Worm (Caenorhabditis elegans) whole organism, midembryonic: ENCODE data around the gene ZK809.8.

ENCODE experiments used
- T22C8.4 ChIP-seq: fragments of 200-800 bp; sonication (Bioruptor generic); IDR thresholded peaks from 2 replicates; pipeline ENCODE4 v1.3.6; 2022; ENCODE audit warnings: missing genetic modification characterization, missing compliant biosample characterization
- cog-1 ChIP-seq: sonication (generic microtip); optimal IDR thresholded peaks from 2 replicates; lab custom pipeline; 2016; ENCODE audit warnings: missing genetic modification characterization, missing compliant biosample characterization
- flt-1 ChIP-seq: fragments of 200-800 bp; sonication (Bioruptor generic); IDR thresholded peaks from 2 replicates; pipeline ENCODE4 v1.3.6; 2022; ENCODE audit warnings: missing genetic modification characterization, missing compliant biosample characterization
- klf-2 ChIP-seq: fragments of 200-800 bp; sonication (Bioruptor generic); conservative IDR thresholded peaks from 2 replicates; pipeline ENCODE4 v1.3.6; 2022; ENCODE audit warnings: missing genetic modification reagents, missing genetic modification characterization, missing compliant biosample characterization
- med-1 ChIP-seq: sonication (generic microtip); optimal IDR thresholded peaks from 2 replicates; lab custom pipeline; 2017; ENCODE audit warnings: missing genetic modification characterization, mild to moderate bottlenecking, missing compliant biosample characterization, antibody characterized with exemption, missing genetic modification reagents; ENCODE audit not compliant: insufficient read depth
- ref-1 ChIP-seq: fragments of 200-800 bp; sonication (Bioruptor generic); conservative IDR thresholded peaks from 2 replicates; pipeline ENCODE4 v1.3.6; 2022; ENCODE audit warnings: missing genetic modification reagents, missing genetic modification characterization, missing compliant biosample characterization
- tab-1 ChIP-seq: fragments of 200-800 bp; sonication (Bioruptor generic); IDR thresholded peaks from 2 replicates; pipeline ENCODE4 v1.3.6; 2022; ENCODE audit warnings: missing genetic modification characterization, missing compliant biosample characterization
- ztf-23 ChIP-seq: fragments of 200-800 bp; sonication (Bioruptor generic); IDR thresholded peaks from 2 replicates; pipeline ENCODE4 v1.3.6; 2022; ENCODE audit warnings: missing genetic modification reagents, missing genetic modification characterization, missing compliant biosample characterization
- ztf-29 ChIP-seq: fragments of 200-800 bp; sonication (Bioruptor generic); IDR thresholded peaks from 2 replicates; pipeline ENCODE4 v1.3.6; 2022; ENCODE audit warnings: missing genetic modification reagents, missing genetic modification characterization, missing compliant biosample characterization

Gene ZK809.8

DNA sequence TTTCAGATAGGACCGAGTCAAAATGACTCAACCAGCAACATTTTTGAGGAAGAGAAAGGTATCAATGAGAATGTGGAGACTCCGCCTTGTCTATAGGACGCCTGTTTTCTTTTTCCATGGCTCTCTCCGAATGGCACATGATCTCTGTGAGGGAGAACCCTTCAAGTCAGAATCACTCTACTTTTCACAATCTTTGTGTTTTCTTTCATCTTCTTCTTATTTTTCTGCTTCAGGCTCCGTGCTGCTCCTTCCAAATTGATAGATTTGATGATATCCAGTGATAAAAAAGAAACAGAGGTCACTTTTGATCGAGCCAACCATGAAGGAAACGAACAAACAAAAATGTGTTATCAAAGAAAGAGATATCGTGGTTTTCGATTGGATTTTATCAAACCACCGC, at the start of gene ZK809.8:
Gene ZK809.8 (minus strand): TSS at position 34 of the 400 bp plus-strand sequence.
- TF ChIP-seq ref-1 (GFP tag; lab: Robert Waterston, UW) (no peak), ztf-23 (GFP tag; lab: Robert Waterston, UW) (no peak), klf-2 (GFP tag; lab: Robert Waterston, UW) (no peak), tab-1 (GFP tag; lab: Robert Waterston, UW) (no peak), ztf-29 (GFP tag; lab: Robert Waterston, UW) (no peak), med-1 (GFP tag; lab: Kevin White, UChicago) (no peak), T22C8.4 (no peak), cog-1 (tag; lab: Kevin White, UChicago) (no peak), flt-1 (no peak)

DNA sequence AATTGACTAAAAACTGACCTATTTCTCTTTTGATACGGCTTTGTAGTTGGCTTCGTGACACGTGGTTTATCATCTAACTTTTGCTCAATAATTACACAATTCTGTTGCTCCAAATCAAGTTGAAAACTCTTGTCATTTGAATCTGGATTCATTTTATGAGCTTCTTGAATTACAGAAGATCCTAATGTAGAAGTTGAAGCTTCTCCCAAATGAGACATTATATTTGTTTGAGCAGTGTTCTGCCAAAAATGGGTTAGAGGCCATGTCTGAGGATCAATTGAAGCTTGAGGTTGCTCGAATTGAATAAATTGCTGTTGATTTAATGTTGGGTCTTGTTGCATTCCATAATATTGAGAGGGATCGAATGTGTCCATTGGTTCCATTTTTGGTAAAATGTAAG, 48.6 kb upstream of the ZK809.8 start:
- no peak for TF ChIP-seq tab-1 (GFP tag; lab: Robert Waterston, UW)
- TF ChIP-seq ref-1 (GFP tag; lab: Robert Waterston, UW) = no peak
- no peak for TF ChIP-seq flt-1

DNA sequence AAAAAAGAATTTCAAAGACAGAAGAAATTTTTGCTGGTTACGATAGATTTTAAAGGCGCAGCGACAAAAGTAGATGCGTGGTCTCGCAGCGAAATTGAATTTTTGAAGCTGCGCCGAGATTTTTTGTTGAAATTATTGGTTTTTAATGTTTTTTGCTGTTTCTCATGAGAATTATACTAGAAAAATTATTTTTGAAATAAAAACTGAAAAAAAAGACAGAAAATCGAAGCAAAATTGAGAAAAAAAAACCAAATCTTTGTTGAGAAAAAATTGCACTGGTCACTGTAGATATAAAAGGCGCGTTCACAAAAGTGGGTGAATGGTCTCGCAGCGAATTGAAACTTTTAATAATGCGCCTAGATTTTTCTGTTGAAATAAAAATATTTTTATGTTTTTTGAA, 46.8 kb upstream of the ZK809.8 start:
- TF ChIP-seq ztf-23 (GFP tag; lab: Robert Waterston, UW) (no peak), ref-1 (GFP tag; lab: Robert Waterston, UW) (no peak), T22C8.4 (no peak), klf-2 (GFP tag; lab: Robert Waterston, UW) (no peak), ztf-29 (GFP tag; lab: Robert Waterston, UW) (no peak), flt-1 (no peak), cog-1 (tag; lab: Kevin White, UChicago) (no peak), med-1 (GFP tag; lab: Kevin White, UChicago) (no peak), tab-1 (GFP tag; lab: Robert Waterston, UW) (no peak)

DNA sequence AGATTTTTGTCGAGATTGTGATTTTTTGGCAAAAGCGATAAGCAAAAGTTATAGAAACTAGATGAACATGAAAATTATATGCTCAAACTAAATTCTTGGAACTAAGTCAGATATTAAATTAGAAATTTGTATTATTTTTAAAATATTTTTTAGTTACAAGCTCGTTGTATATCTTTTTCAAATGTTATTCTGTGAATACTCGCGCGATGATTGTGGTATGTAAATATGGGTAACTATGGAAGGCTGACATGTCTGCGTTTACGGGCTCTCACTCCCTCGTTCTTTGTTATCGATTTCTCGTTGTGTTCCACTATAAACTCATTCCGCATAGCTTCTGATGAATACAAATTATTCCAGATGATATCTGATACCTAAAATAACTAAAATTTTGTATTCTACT, 45.3 kb upstream of the ZK809.8 start, which contains the start of gene ZK792.7:
Gene ZK792.7 (plus strand): TSS at position 301 of the 400 bp plus-strand sequence.
- TF ChIP-seq klf-2 (GFP tag; lab: Robert Waterston, UW) (no peak), med-1 (GFP tag; lab: Kevin White, UChicago) (no peak), ref-1 (GFP tag; lab: Robert Waterston, UW) (no peak), flt-1 (no peak), T22C8.4 (no peak), ztf-29 (GFP tag; lab: Robert Waterston, UW) (no peak), cog-1 (tag; lab: Kevin White, UChicago) (no peak), tab-1 (GFP tag; lab: Robert Waterston, UW) (no peak), ztf-23 (GFP tag; lab: Robert Waterston, UW) (no peak)

DNA sequence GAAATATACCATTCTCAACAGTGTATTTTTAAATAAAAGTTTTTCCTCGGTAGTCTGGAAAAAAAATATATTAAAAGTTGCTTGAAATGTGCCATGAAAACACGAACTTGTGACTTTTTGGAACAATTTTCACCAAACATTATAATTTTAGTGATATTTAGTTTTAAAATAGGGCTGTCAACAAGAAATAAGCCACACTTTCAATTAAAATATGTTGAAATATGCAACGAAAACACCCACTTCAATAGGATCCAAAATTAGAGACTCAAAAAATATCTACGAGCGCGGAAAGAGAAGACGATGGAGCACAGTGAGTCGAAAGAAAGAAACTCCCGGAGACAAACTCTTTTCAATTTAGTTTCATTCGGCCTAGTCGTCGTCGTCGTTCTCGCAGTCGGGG, 44.6 kb upstream of the ZK809.8 start, which contains the start of gene ZK792.12:
Gene ZK792.12 (plus strand): TSS at position 301 of the 400 bp plus-strand sequence.
- no peak for TF ChIP-seq flt-1
- TF ChIP-seq ztf-29 (GFP tag; lab: Robert Waterston, UW) = no peak
- no peak for TF ChIP-seq tab-1 (GFP tag; lab: Robert Waterston, UW)
- no peak for TF ChIP-seq med-1 (GFP tag; lab: Kevin White, UChicago)
- TF ChIP-seq ref-1 (GFP tag; lab: Robert Waterston, UW) = no peak
- TF ChIP-seq T22C8.4 = no peak

DNA sequence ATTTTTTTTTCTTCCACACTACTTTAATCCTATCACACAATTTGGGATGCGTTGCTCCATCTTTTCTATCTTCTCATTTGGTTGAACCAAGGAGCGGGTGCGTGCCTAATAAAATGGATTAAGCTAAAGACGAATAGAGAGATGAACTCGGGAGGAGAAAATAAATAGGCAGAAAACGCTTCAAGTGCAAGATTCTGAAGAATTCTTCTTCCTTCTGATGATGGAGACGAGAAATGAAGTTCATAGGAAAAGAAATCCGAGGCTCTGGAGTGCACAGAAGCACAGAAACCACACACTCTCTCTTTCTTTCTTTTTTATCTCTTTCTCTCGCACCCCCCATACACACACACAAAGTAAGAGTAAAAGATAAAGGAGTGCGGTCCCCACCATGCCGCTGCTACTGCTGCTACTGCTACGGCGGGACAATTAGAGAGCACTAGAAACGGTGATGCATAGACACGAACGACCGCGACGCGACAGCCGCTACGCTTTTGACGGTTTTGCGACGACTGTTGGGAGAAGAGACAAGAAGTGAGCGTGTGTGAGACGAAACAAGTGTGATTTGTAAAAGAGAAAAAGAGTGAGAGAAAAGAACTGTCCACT, 43.3 kb upstream of the ZK809.8 start:
- 0 out of 2 replicates have a peak, but pooled peaks have one; percentile 66 for TF ChIP-seq flt-1
- TF ChIP-seq ztf-23 (GFP tag; lab: Robert Waterston, UW) = 0 out of 2 replicates have a peak, but pooled peaks have one; percentile 14
- no peak for TF ChIP-seq tab-1 (GFP tag; lab: Robert Waterston, UW)
- no peak for TF ChIP-seq ref-1 (GFP tag; lab: Robert Waterston, UW)
- TF ChIP-seq cog-1 (tag; lab: Kevin White, UChicago) = peak; percentile 52
- no peak for TF ChIP-seq med-1 (GFP tag; lab: Kevin White, UChicago)
- TF ChIP-seq T22C8.4 = no peak
- peak; percentile 10; the same call in 1 of the 2 replicates for TF ChIP-seq ztf-29 (GFP tag; lab: Robert Waterston, UW)
- TF ChIP-seq klf-2 (GFP tag; lab: Robert Waterston, UW) = no peak

DNA sequence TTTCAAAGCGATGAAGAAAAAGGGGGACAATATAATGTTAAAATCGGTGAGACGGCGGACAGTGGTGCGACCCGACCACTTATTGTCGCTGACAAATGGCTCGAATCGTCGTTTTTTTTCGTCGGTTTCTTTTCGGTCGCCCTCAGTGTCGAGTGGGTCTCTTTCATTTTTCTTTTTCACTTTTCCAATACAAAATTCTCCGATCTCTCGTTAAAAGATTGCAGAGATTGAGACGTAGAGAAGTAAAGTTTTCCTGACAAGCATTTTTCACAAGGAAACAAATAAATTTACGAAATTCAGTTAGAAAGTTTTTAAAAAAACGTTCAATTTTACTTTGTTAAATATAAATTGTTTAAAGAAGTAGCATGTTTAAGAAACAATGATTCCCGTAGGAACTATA, 42.7 kb upstream of the ZK809.8 start:
- TF ChIP-seq cog-1 (tag; lab: Kevin White, UChicago) = no peak
- no peak for TF ChIP-seq flt-1
- no peak for TF ChIP-seq ztf-23 (GFP tag; lab: Robert Waterston, UW)
- no peak for TF ChIP-seq ztf-29 (GFP tag; lab: Robert Waterston, UW)
- TF ChIP-seq klf-2 (GFP tag; lab: Robert Waterston, UW) = no peak
- no peak for TF ChIP-seq T22C8.4
- TF ChIP-seq tab-1 (GFP tag; lab: Robert Waterston, UW) = no peak
- no peak for TF ChIP-seq ref-1 (GFP tag; lab: Robert Waterston, UW)
- TF ChIP-seq med-1 (GFP tag; lab: Kevin White, UChicago) = no peak

DNA sequence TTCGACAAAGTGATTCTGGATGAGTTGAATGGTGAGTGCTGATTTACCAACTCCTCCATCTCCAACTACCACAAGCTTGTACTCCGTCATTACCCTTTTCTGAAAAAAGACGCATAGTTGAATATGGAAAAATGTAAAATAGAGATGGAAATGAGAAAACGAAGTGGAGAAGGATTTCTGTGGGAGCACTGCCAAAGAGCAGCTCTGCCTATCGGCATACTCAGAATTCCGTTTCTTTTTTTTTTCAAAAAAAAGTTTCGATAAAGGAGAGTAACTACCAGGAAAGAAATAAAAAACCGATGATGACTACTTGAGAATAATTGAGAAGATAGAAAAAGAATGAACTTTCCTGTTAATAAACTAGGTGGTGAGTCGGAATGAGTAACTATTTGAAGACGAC, 42.1 kb upstream of the ZK809.8 start, which contains the start of gene let-60:
Gene let-60 (minus strand): TSS at position 101 of the 400 bp plus-strand sequence.
- no peak for TF ChIP-seq ztf-23 (GFP tag; lab: Robert Waterston, UW)
- TF ChIP-seq med-1 (GFP tag; lab: Kevin White, UChicago) = no peak
- TF ChIP-seq flt-1 = no peak
- TF ChIP-seq klf-2 (GFP tag; lab: Robert Waterston, UW) = no peak
- no peak for TF ChIP-seq cog-1 (tag; lab: Kevin White, UChicago)
- no peak for TF ChIP-seq ref-1 (GFP tag; lab: Robert Waterston, UW)
- no peak for TF ChIP-seq tab-1 (GFP tag; lab: Robert Waterston, UW)
- TF ChIP-seq T22C8.4 = no peak
- no peak for TF ChIP-seq ztf-29 (GFP tag; lab: Robert Waterston, UW)

DNA sequence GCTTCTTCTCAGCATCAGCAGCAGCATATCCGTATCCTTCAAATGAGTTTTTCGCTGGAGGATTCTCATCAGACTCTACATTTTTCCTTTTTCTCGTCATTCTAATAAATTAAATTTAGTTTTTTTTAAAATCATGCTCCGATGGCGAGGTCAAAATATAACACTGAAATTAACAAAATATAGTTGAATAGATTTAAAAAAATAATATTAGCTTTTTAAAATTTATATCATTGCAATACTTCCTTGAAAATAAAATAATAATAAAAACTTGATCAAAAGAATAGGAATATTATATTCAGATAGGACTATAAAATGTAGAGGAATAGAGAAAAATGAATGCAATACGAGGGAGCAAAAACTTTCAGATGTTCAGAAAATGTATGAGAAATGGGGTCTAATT, 39.2 kb upstream of the ZK809.8 start, which contains the start of gene ZK792.5:
Gene ZK792.5 (minus strand): TSS at position 101 of the 400 bp plus-strand sequence.
- TF ChIP-seq ref-1 (GFP tag; lab: Robert Waterston, UW) (no peak), T22C8.4 (no peak), cog-1 (tag; lab: Kevin White, UChicago) (no peak), klf-2 (GFP tag; lab: Robert Waterston, UW) (no peak), med-1 (GFP tag; lab: Kevin White, UChicago) (no peak), ztf-23 (GFP tag; lab: Robert Waterston, UW) (no peak), flt-1 (no peak), tab-1 (GFP tag; lab: Robert Waterston, UW) (no peak), ztf-29 (GFP tag; lab: Robert Waterston, UW) (no peak)
